Fruit fly (Drosophila melanogaster) whole organism, embryonic: ENCODE results near the gene bora.

Source experiments
- Antp ChIP-seq: fragments of 200-800 bp; sonication (Bioruptor generic); optimal IDR thresholded peaks from 3 replicates; lab custom pipeline; 2016; ENCODE audit warnings: missing biosample characterization, missing genetic modification characterization
- Bdp1 ChIP-seq: fragments of 200-800 bp; sonication (Bioruptor generic); optimal IDR thresholded peaks from 3 replicates; lab custom pipeline; 2016; ENCODE audit warnings: missing biosample characterization, missing genetic modification characterization
- CG1024 ChIP-seq: fragments of 200-800 bp; sonication (Bioruptor generic); IDR thresholded peaks from 2 replicates; pipeline ENCODE4 v1.3.6; 2022; ENCODE audit warnings: missing biosample characterization, missing genetic modification characterization
- CG10654 ChIP-seq: fragments of 200-800 bp; sonication (Bioruptor generic); optimal IDR thresholded peaks from 2 replicates; lab custom pipeline; 2016; ENCODE audit warnings: missing biosample characterization, missing genetic modification characterization
- CG11398 ChIP-seq: fragments of 200-800 bp; sonication (Bioruptor generic); optimal IDR thresholded peaks from 2 replicates; lab custom pipeline; 2016; ENCODE audit warnings: missing biosample characterization, missing genetic modification characterization
- CG11723 ChIP-seq: fragments of 200-800 bp; sonication (Bioruptor generic); optimal IDR thresholded peaks from 2 replicates; lab custom pipeline; 2017; ENCODE audit warnings: missing biosample characterization, mild to moderate bottlenecking, missing genetic modification characterization
- CG12769 ChIP-seq: fragments of 200-800 bp; sonication (Bioruptor generic); optimal IDR thresholded peaks from 2 replicates; lab custom pipeline; 2019; ENCODE audit warnings: missing biosample characterization, mild to moderate bottlenecking, missing genetic modification characterization, moderate library complexity
- CG14014 ChIP-seq: fragments of 200-800 bp; sonication (Bioruptor generic); IDR thresholded peaks from 2 replicates; pipeline ENCODE4 v1.3.6; 2022; ENCODE audit warnings: missing biosample characterization, missing genetic modification characterization
- CG15073 ChIP-seq: fragments of 200-800 bp; sonication (Bioruptor generic); optimal IDR thresholded peaks from 2 replicates; lab custom pipeline; 2016; ENCODE audit warnings: missing biosample characterization, missing genetic modification characterization
- CG15696 ChIP-seq: fragments of 200-800 bp; sonication (Bioruptor generic); optimal IDR thresholded peaks from 2 replicates; lab custom pipeline; 2019; ENCODE audit warnings: missing biosample characterization, mild to moderate bottlenecking, missing genetic modification characterization, moderate library complexity
- CG18262 ChIP-seq: fragments of 200-800 bp; optimal IDR thresholded peaks from 3 replicates; lab custom pipeline; 2019; ENCODE audit warnings: missing biosample characterization, mild to moderate bottlenecking, missing genetic modification characterization, moderate library complexity
- CG18476 ChIP-seq: fragments of 200-800 bp; sonication (Bioruptor generic); optimal IDR thresholded peaks from 2 replicates; lab custom pipeline; 2016; ENCODE audit warnings: missing biosample characterization, mild to moderate bottlenecking, missing genetic modification characterization
- CG2120 ChIP-seq: fragments of 200-800 bp; sonication (Bioruptor generic); optimal IDR thresholded peaks from 3 replicates; lab custom pipeline; 2016; ENCODE audit warnings: missing biosample characterization, missing genetic modification characterization
- CG5180 ChIP-seq: fragments of 200-800 bp; sonication (Bioruptor generic); optimal IDR thresholded peaks from 3 replicates; lab custom pipeline; 2017; ENCODE audit warnings: missing biosample characterization, missing genetic modification characterization, mild to moderate bottlenecking, moderate library complexity, missing genetic modification reagents
- CG6813 ChIP-seq: fragments of 200-800 bp; sonication (Bioruptor generic); optimal IDR thresholded peaks from 2 replicates; lab custom pipeline; 2017; ENCODE audit warnings: missing biosample characterization, missing genetic modification characterization, mild to moderate bottlenecking, moderate library complexity, missing genetic modification reagents
- CG6854 ChIP-seq: fragments of 200-800 bp; sonication (Bioruptor generic); optimal IDR thresholded peaks from 3 replicates; lab custom pipeline; 2017; ENCODE audit warnings: missing biosample characterization, mild to moderate bottlenecking, missing genetic modification characterization
- CG7928 ChIP-seq: fragments of 200-800 bp; sonication (Bioruptor generic); optimal IDR thresholded peaks from 2 replicates; lab custom pipeline; 2017; ENCODE audit warnings: missing biosample characterization, mild to moderate bottlenecking, missing genetic modification characterization
- CG8359 ChIP-seq: fragments of 200-800 bp; sonication (Bioruptor generic); optimal IDR thresholded peaks from 2 replicates; lab custom pipeline; 2017; ENCODE audit warnings: missing biosample characterization, mild to moderate bottlenecking, missing genetic modification characterization, borderline replicate concordance
- CG8478 ChIP-seq: fragments of >200 bp; optimal IDR thresholded peaks from 2 replicates; lab custom pipeline; 2018
- CoRest ChIP-seq: fragments of 200-800 bp; sonication (Bioruptor generic); optimal IDR thresholded peaks from 3 replicates; lab custom pipeline; 2018; ENCODE audit warnings: missing biosample characterization, mild to moderate bottlenecking, missing genetic modification characterization, moderate library complexity
- D19A ChIP-seq: fragments of 200-800 bp; optimal IDR thresholded peaks from 3 replicates; lab custom pipeline; 2019; ENCODE audit warnings: missing biosample characterization, mild to moderate bottlenecking, missing genetic modification characterization, moderate library complexity
- D19B ChIP-seq: fragments of 200-800 bp; sonication (Bioruptor generic); optimal IDR thresholded peaks from 2 replicates; lab custom pipeline; 2017; ENCODE audit warnings: missing biosample characterization, mild to moderate bottlenecking, missing genetic modification characterization
- Dbx ChIP-seq: fragments of 200-800 bp; sonication (Bioruptor generic); IDR thresholded peaks from 3 replicates; pipeline ENCODE4 v1.3.6; 2022; ENCODE audit warnings: missing biosample characterization, missing genetic modification characterization
- Dll ChIP-seq: fragments of 200-800 bp; sonication (Bioruptor generic); IDR thresholded peaks from 4 replicates; pipeline ENCODE4 v1.3.6; 2022; ENCODE audit warnings: missing biosample characterization, missing genetic modification characterization; ENCODE audit not compliant: partially characterized antibody
- Eip74EF ChIP-seq, 2 experiments: fragments of 200-800 bp in 1 of 2; fragments of >200 bp in 1 of 2; sonication (Bioruptor generic) in 1 of 2; optimal IDR thresholded peaks; 2 replicates each; lab custom pipeline; 2017 to 2019; ENCODE audit warnings: missing biosample characterization in 2 of 2, missing genetic modification characterization in 2 of 2, mild to moderate bottlenecking in 1 of 2, moderate library complexity in 1 of 2
- Hr78 ChIP-seq, 2 experiments: fragments of 200-800 bp in 1 of 2; fragments of >200 bp in 1 of 2; sonication (Bioruptor generic) in 1 of 2; optimal IDR thresholded peaks; 2 replicates each; lab custom pipeline; 2017 to 2019; ENCODE audit warnings: missing biosample characterization in 2 of 2, missing genetic modification characterization in 2 of 2, mild to moderate bottlenecking in 1 of 2, moderate library complexity in 1 of 2
- Kr ChIP-seq: fragments of 200-800 bp; sonication (Bioruptor generic); optimal IDR thresholded peaks from 2 replicates; lab custom pipeline; 2017; ENCODE audit warnings: missing biosample characterization, mild to moderate bottlenecking, missing genetic modification characterization
- Mad ChIP-seq: fragments of 200-800 bp; sonication (Bioruptor generic); optimal IDR thresholded peaks from 2 replicates; lab custom pipeline; 2016; ENCODE audit warnings: missing biosample characterization, missing genetic modification characterization
- NC2α ChIP-seq: fragments of 200-800 bp; sonication (Bioruptor generic); optimal IDR thresholded peaks from 2 replicates; lab custom pipeline; 2016; ENCODE audit warnings: missing biosample characterization, missing genetic modification characterization
- Neu2 ChIP-seq: fragments of 200-800 bp; sonication (Bioruptor generic); optimal IDR thresholded peaks from 3 replicates; lab custom pipeline; 2016; ENCODE audit warnings: missing biosample characterization, missing genetic modification characterization, borderline replicate concordance
- NfI ChIP-seq: fragments of 200-800 bp; sonication (Bioruptor generic); optimal IDR thresholded peaks from 3 replicates; lab custom pipeline; 2018; ENCODE audit warnings: missing biosample characterization, mild to moderate bottlenecking, missing genetic modification characterization, moderate library complexity
- PHDP ChIP-seq: fragments of 200-800 bp; sonication (Bioruptor generic); optimal IDR thresholded peaks from 3 replicates; lab custom pipeline; 2018; ENCODE audit warnings: missing biosample characterization, mild to moderate bottlenecking, missing genetic modification characterization, moderate library complexity
- ara ChIP-seq: fragments of 200-800 bp; sonication (Bioruptor generic); IDR thresholded peaks from 2 replicates; pipeline ENCODE4 v1.3.6; 2022; ENCODE audit warnings: missing biosample characterization, missing genetic modification characterization
- cg ChIP-seq: fragments of 200-800 bp; sonication (Bioruptor generic); optimal IDR thresholded peaks from 3 replicates; lab custom pipeline; 2019; ENCODE audit warnings: missing biosample characterization, mild to moderate bottlenecking, missing genetic modification characterization, moderate library complexity
- dati ChIP-seq: fragments of 200-800 bp; sonication (Bioruptor generic); IDR thresholded peaks from 2 replicates; pipeline ENCODE4 v1.3.6; 2022; ENCODE audit warnings: missing biosample characterization, missing genetic modification characterization
- en ChIP-seq: fragments of 200-800 bp; sonication (Bioruptor generic); optimal IDR thresholded peaks from 2 replicates; lab custom pipeline; 2016; ENCODE audit warnings: missing biosample characterization, missing genetic modification characterization
- fd102C ChIP-seq: fragments of 200-800 bp; sonication (Bioruptor generic); optimal IDR thresholded peaks from 2 replicates; lab custom pipeline; 2018; ENCODE audit warnings: missing biosample characterization, mild to moderate bottlenecking, missing genetic modification characterization, moderate library complexity
- h ChIP-seq: fragments of >200 bp; optimal IDR thresholded peaks from 2 replicates; lab custom pipeline; 2017
- inv ChIP-seq: fragments of 200-800 bp; sonication (Bioruptor generic); IDR thresholded peaks from 2 replicates; pipeline ENCODE4 v1.3.6; 2022; ENCODE audit warnings: missing biosample characterization, missing genetic modification characterization; ENCODE audit not compliant: partially characterized antibody
- kni ChIP-seq: fragments of 200-800 bp; sonication (Bioruptor generic); optimal IDR thresholded peaks from 3 replicates; lab custom pipeline; 2017; ENCODE audit warnings: mild to moderate bottlenecking, missing biosample characterization, missing genetic modification reagents, missing genetic modification characterization
- lola ChIP-seq, 3 experiments: fragments of >200 bp in 2 of 3; fragments of 200-800 bp in 1 of 3; sonication (Bioruptor generic) in 1 of 3; optimal IDR thresholded peaks; 2 replicates each; lab custom pipeline; 2017 to 2019; ENCODE audit warnings: missing biosample characterization in 3 of 3, missing genetic modification characterization in 3 of 3, mild to moderate bottlenecking in 1 of 3, moderate library complexity in 1 of 3
- psq ChIP-seq: fragments of 200-800 bp; sonication (Bioruptor generic); optimal IDR thresholded peaks from 2 replicates; lab custom pipeline; 2017; ENCODE audit warnings: missing biosample characterization, missing genetic modification characterization
- schlank ChIP-seq: fragments of 200-800 bp; sonication (Bioruptor generic); optimal IDR thresholded peaks from 2 replicates; lab custom pipeline; 2018; ENCODE audit warnings: missing biosample characterization, mild to moderate bottlenecking, missing genetic modification characterization
- slbo ChIP-seq: fragments of 200-800 bp; sonication (Bioruptor generic); IDR thresholded peaks from 2 replicates; pipeline ENCODE4 v1.3.6; 2022; ENCODE audit warnings: missing biosample characterization, missing genetic modification characterization
- slou ChIP-seq: fragments of 200-800 bp; sonication (Bioruptor generic); optimal IDR thresholded peaks from 3 replicates; lab custom pipeline; 2016; ENCODE audit warnings: missing biosample characterization, missing genetic modification characterization
- sr ChIP-seq: fragments of 200-800 bp; sonication (Bioruptor generic); IDR thresholded peaks from 3 replicates; pipeline ENCODE4 v1.3.6; 2022; ENCODE audit warnings: missing biosample characterization, missing genetic modification characterization
- tio ChIP-seq: fragments of 200-800 bp; sonication (Bioruptor generic); optimal IDR thresholded peaks from 2 replicates; lab custom pipeline; 2017; ENCODE audit warnings: missing biosample characterization, missing genetic modification characterization, inconsistent platforms
- toy ChIP-seq: fragments of 200-800 bp; sonication (Bioruptor generic); IDR thresholded peaks from 2 replicates; pipeline ENCODE4 v1.3.6; 2022; ENCODE audit warnings: missing biosample characterization, missing genetic modification characterization
- unc-4 ChIP-seq: fragments of 200-800 bp; sonication (Bioruptor generic); IDR thresholded peaks from 2 replicates; pipeline ENCODE4 v1.3.6; 2022; ENCODE audit warnings: missing biosample characterization, missing genetic modification characterization; ENCODE audit not compliant: partially characterized antibody
- wor ChIP-seq: fragments of 200-800 bp; sonication (Bioruptor generic); IDR thresholded peaks from 2 replicates; pipeline ENCODE4 v1.3.6; 2022; ENCODE audit warnings: missing biosample characterization, missing genetic modification characterization
- zfh1 ChIP-seq: fragments of 200-800 bp; sonication (Bioruptor generic); IDR thresholded peaks from 3 replicates; pipeline ENCODE4 v1.3.6; 2022; ENCODE audit warnings: missing biosample characterization, missing genetic modification characterization

The bora gene

dm6 chr3L:18672203-18672602 is 49.7 kb downstream of the bora start (continued):
- TF ChIP-seq kni (GFP tag; lab: Kevin White, UChicago) = peak; percentile 42
- no peak for TF ChIP-seq Eip74EF (GFP tag; optimal IDR thresholded peaks at IDR 0.05; lab: Kevin White, UChicago)
- no peak for TF ChIP-seq dati (GFP tag; lab: Robert Waterston, UW)
- no peak for TF ChIP-seq schlank (tag; lab: Kevin White, UChicago)
- no peak for TF ChIP-seq CG10654 (GFP tag; lab: Kevin White, UChicago)
- TF ChIP-seq sr (GFP tag; lab: Robert Waterston, UW) = no peak
- no peak for TF ChIP-seq cg
- no peak for TF ChIP-seq lola (GFP tag; optimal IDR thresholded peaks at IDR 0.05; lab: Kevin White, UChicago)
- TF ChIP-seq Bdp1 (GFP tag; lab: Kevin White, UChicago) = no peak
- no peak for TF ChIP-seq CG15696 (tag; lab: Kevin White, UChicago)
- TF ChIP-seq Dbx (GFP tag; lab: Robert Waterston, UW) = no peak
- TF ChIP-seq NfI (GFP tag; lab: Kevin White, UChicago) = peak; percentile 14
- no peak for TF ChIP-seq fd102C (GFP tag; lab: Kevin White, UChicago)
- TF ChIP-seq CG11723 = no peak
- no peak for TF ChIP-seq inv
- TF ChIP-seq Mad (GFP tag; lab: Kevin White, UChicago) = no peak
- TF ChIP-seq CG7928 = no peak
- no peak for TF ChIP-seq CG1024 (GFP tag; lab: Robert Waterston, UW)
- no peak for TF ChIP-seq Hr78 (GFP tag; optimal IDR thresholded peaks at IDR 0.05; lab: Kevin White, UChicago)
- TF ChIP-seq D19A = no peak
- TF ChIP-seq CG6854 = no peak
- no peak for TF ChIP-seq Neu2 (GFP tag; lab: Kevin White, UChicago)
- TF ChIP-seq CG5180 (GFP tag; lab: Kevin White, UChicago) = no peak
- TF ChIP-seq PHDP (tag; lab: Kevin White, UChicago) = peak; percentile 9
- no peak for TF ChIP-seq wor (GFP tag; lab: Robert Waterston, UW)
- no peak for TF ChIP-seq tio
- no peak for TF ChIP-seq en
- peak; percentile 41 for TF ChIP-seq Antp (GFP tag; lab: Kevin White, UChicago)
- no peak for TF ChIP-seq CG6813 (GFP tag; lab: Kevin White, UChicago)
- TF ChIP-seq slou (GFP tag; lab: Kevin White, UChicago) = no peak
- no peak for TF ChIP-seq CG15073 (GFP tag; lab: Kevin White, UChicago)
- no peak for TF ChIP-seq CoRest (tag; lab: Kevin White, UChicago)
- no peak for TF ChIP-seq CG8359 (GFP tag; lab: Kevin White, UChicago)
- TF ChIP-seq CG11398 = no peak
- no peak for TF ChIP-seq CG18476
- TF ChIP-seq h (lab: Kevin White, UChicago) = no peak
- TF ChIP-seq psq (GFP tag; lab: Kevin White, UChicago) = no peak
- TF ChIP-seq ara (GFP tag; lab: Robert Waterston, UW) = no peak
- TF ChIP-seq zfh1 (GFP tag; lab: Robert Waterston, UW) = peak; percentile 49; the same call in 1 of the 3 replicates
- TF ChIP-seq Dll = peak; percentile 43; the same call in 1 of the 4 replicates
- no peak for TF ChIP-seq CG14014 (GFP tag; lab: Robert Waterston, UW)
- TF ChIP-seq Kr = peak; percentile 48
- peak; percentile 53 for TF ChIP-seq CG2120
- no peak for TF ChIP-seq toy (GFP tag; lab: Robert Waterston, UW)
- no peak for TF ChIP-seq CG8478 (lab: Kevin White, UChicago)
- TF ChIP-seq NC2α (GFP tag; lab: Kevin White, UChicago) = no peak
- 0 out of 2 replicates have a peak, but pooled peaks have one; percentile 11 for TF ChIP-seq unc-4
- TF ChIP-seq D19B (GFP tag; lab: Kevin White, UChicago) = no peak
- no peak for TF ChIP-seq CG12769 (tag; lab: Kevin White, UChicago)
- TF ChIP-seq slbo (GFP tag; lab: Robert Waterston, UW) = 0 out of 2 replicates have a peak, but pooled peaks have one; percentile 20
- TF ChIP-seq CG18262 = no peak
